Fruit fly (Drosophila melanogaster): ENCODE data around the gene mRNA-cap.

Gene mRNA-cap

DNA sequence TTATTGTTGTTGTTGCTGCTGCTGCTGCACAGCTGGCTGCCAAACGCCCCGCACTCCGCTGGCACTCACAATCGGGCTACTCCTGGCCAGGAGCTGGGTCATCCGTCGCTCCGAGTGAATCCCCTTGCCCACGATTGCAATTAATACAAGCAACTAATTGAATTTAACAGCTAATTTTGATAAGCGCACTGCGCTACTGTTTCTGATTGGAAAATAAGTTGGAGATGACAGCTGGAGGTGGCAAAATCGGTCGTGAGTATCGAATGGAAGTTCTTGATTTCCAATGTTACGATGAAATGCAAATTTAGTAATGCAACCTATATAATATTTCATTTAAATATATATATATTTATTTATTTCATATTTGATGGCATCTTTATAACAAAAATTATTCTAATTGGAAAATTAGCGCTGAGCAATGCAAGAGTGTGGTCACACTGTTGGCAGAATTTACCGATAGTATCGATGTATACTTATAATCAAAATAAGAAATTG, 8.7 kb downstream of the mRNA-cap start, which contains the start of gene CG42271 (continued):
- TF ChIP-seq CG10654 (GFP tag; optimal IDR thresholded peaks at IDR 0.05) (no peak), CG3065 (GFP tag; optimal IDR thresholded peaks at IDR 0.05) (no peak), ERR (GFP tag; optimal IDR thresholded peaks at IDR 0.05) (no peak), Mrtf (GFP tag; IDR thresholded peaks at IDR 0.05) (no peak), CG2678 (tag; optimal IDR thresholded peaks at IDR 0.05) (no peak), CG9215 (GFP tag; IDR thresholded peaks at IDR 0.05) (0 out of 2 replicates have a peak, but pooled peaks have one; percentile 24), gem (tag; optimal IDR thresholded peaks at IDR 0.05) (no peak), CG10462 (GFP tag; optimal IDR thresholded peaks at IDR 0.05) (no peak), gcm2 (GFP tag; optimal IDR thresholded peaks at IDR 0.05) (no peak), ken (GFP tag; IDR thresholded peaks at IDR 0.05) (no peak), CG15696 (tag; optimal IDR thresholded peaks at IDR 0.05) (peak; percentile 55), Hmr (GFP tag; optimal IDR thresholded peaks at IDR 0.05) (no peak), D19A (tag; optimal IDR thresholded peaks at IDR 0.05) (no peak), prd (optimal IDR thresholded peaks at IDR 0.05) (no peak), prd (GFP tag; IDR thresholded peaks at IDR 0.05) (peak; percentile 65; the same call in 2 of the 3 replicates), nmo (GFP tag; optimal IDR thresholded peaks at IDR 0.05) (peak; percentile 75), CG8478 (optimal IDR thresholded peaks at IDR 0.05) (no peak), Abd-B (GFP tag; optimal IDR thresholded peaks at IDR 0.05) (peak; percentile 41), CG1024 (GFP tag; IDR thresholded peaks at IDR 0.05) (no peak), CG12769 (tag; optimal IDR thresholded peaks at IDR 0.05) (no peak), Lpt (GFP tag; optimal IDR thresholded peaks at IDR 0.05) (no peak), bab2 (GFP tag; optimal IDR thresholded peaks at IDR 0.05) (no peak), wek (GFP tag; optimal IDR thresholded peaks at IDR 0.05) (no peak), otp (GFP tag; IDR thresholded peaks at IDR 0.05) (0 out of 3 replicates have a peak, but pooled peaks have one; percentile 7), dysf (GFP tag; IDR thresholded peaks at IDR 0.05) (peak; percentile 31; the same call in 1 of the 3 replicates), Lim3 (GFP tag; IDR thresholded peaks at IDR 0.05) (no peak), pita (GFP tag; optimal IDR thresholded peaks at IDR 0.05) (no peak), gsb-n (tag; optimal IDR thresholded peaks at IDR 0.05) (no peak), CG3838 (GFP tag; optimal IDR thresholded peaks at IDR 0.05) (no peak), CG18262 (tag; optimal IDR thresholded peaks at IDR 0.05) (peak; percentile 53), CoRest (tag; optimal IDR thresholded peaks at IDR 0.05) (peak; percentile 76), CG8281 (tag; optimal IDR thresholded peaks at IDR 0.05) (no peak), CG14050 (GFP tag; IDR thresholded peaks at IDR 0.05) (no peak), ham (GFP tag; IDR thresholded peaks at IDR 0.05) (no peak), wor (GFP tag; IDR thresholded peaks at IDR 0.05) (no peak), CG30020 (tag; optimal IDR thresholded peaks at IDR 0.05) (peak; percentile 57), CG10209 (GFP tag; optimal IDR thresholded peaks at IDR 0.05) (no peak), Pdp1 (GFP tag; optimal IDR thresholded peaks at IDR 0.05) (no peak), fd64A (GFP tag; optimal IDR thresholded peaks at IDR 0.05) (no peak), Opbp (GFP tag; IDR thresholded peaks at IDR 0.05; ENCODE audit: partially characterized antibody) (peak; percentile 85), CG15073 (GFP tag; optimal IDR thresholded peaks at IDR 0.05) (no peak), repo (GFP tag; optimal IDR thresholded peaks at IDR 0.05) (no peak), CG10147 (GFP tag; optimal IDR thresholded peaks at IDR 0.05) (peak; percentile 21), Fer1 (GFP tag; optimal IDR thresholded peaks at IDR 0.05) (peak; percentile 46), CG11398 (GFP tag; optimal IDR thresholded peaks at IDR 0.05) (no peak), CG17186 (GFP tag; optimal IDR thresholded peaks at IDR 0.05) (no peak), Dip3 (GFP tag; optimal IDR thresholded peaks at IDR 0.05) (no peak), klu (GFP tag; IDR thresholded peaks at IDR 0.05) (no peak), H15 (GFP tag; IDR thresholded peaks at IDR 0.05) (no peak), CG2199 (GFP tag; IDR thresholded peaks at IDR 0.05) (no peak), Gug (GFP tag; IDR thresholded peaks at IDR 0.05) (no peak; the same call in 3 of the 4 replicates), bsh (GFP tag; optimal IDR thresholded peaks at IDR 0.05) (peak in 1 of 2 experiments; percentile 36)
